Worm (Caenorhabditis elegans) whole organism, L4/young adult: Measurements from ENCODE around the gene K01D12.9.

Experiments
- W03F9.2 ChIP-seq: fragments of 150-350 bp; optimal IDR thresholded peaks from 2 replicates; lab custom pipeline; 2014; ENCODE audit warnings: missing biosample characterization, missing genetic modification characterization
- dao-5 ChIP-seq: sonication (generic microtip); optimal IDR thresholded peaks from 2 replicates; lab custom pipeline; 2016; ENCODE audit warnings: missing genotype, missing genetic modification characterization, moderate library complexity, missing compliant biosample characterization
- him-1 ChIP-seq: sonication (generic microtip); optimal IDR thresholded peaks from 2 replicates; lab custom pipeline; 2016; ENCODE audit warnings: missing genotype, missing genetic modification reagents, missing genetic modification characterization, missing compliant biosample characterization

DNA sequence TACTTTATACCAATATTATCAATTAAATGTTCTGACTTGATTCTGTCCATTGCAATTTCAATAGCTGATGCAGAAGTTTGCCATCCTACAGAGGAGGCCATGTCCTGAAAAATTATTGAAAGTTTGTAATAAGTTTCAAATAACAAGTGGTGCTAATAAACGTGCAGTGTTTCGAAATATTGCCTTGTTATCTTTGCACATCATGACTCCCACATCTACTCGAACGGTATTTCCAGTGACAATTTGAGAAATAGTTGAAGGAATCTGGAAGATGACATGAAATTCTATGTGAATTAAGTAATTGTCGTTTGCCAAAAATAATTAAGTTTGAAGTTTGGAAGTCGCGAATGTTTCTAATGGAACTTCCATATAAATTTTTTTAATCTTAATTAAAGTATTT, 35.0 kb downstream of the K01D12.9 start, which contains the start of gene gcy-13:
- TF ChIP-seq dao-5 (tag; lab: Kevin White, UChicago) (no peak), W03F9.2 (tag; lab: Kevin White, UChicago) (no peak), him-1 (tag; lab: Kevin White, UChicago) (no peak)
